Fruit fly (Drosophila melanogaster) whole organism, embryonic: ENCODE measurements around the gene CG42764.
A peak's percentile ranks its signal among the peaks of the same experiment; 100 is the strongest.

Experiments used
- Ada2b ChIP-seq: fragments of 200-800 bp; sonication (Bioruptor generic); IDR thresholded peaks from 2 replicates; pipeline ENCODE4 v1.3.6; 2022; ENCODE audit warnings: missing biosample characterization, missing genetic modification characterization
- Bgb ChIP-seq: fragments of 200-800 bp; sonication (Bioruptor generic); IDR thresholded peaks from 2 replicates; pipeline ENCODE4 v1.3.6; 2022; ENCODE audit warnings: missing biosample characterization, missing genetic modification characterization; ENCODE audit not compliant: partially characterized antibody
- Blimp-1 ChIP-seq: fragments of 200-800 bp; sonication (Bioruptor generic); optimal IDR thresholded peaks from 3 replicates; lab custom pipeline; 2018; ENCODE audit warnings: missing biosample characterization, missing genetic modification characterization, mild to moderate bottlenecking, moderate library complexity, missing genetic modification reagents
- BtbVII ChIP-seq: fragments of 200-800 bp; sonication (Bioruptor generic); optimal IDR thresholded peaks from 3 replicates; lab custom pipeline; 2017; ENCODE audit warnings: missing biosample characterization, mild to moderate bottlenecking, missing genetic modification characterization
- CG10147 ChIP-seq: fragments of 200-800 bp; sonication (Bioruptor generic); optimal IDR thresholded peaks from 2 replicates; lab custom pipeline; 2019; ENCODE audit warnings: missing biosample characterization, mild to moderate bottlenecking, missing genetic modification characterization, moderate library complexity
- CG10565 ChIP-seq: fragments of 200-800 bp; sonication (Bioruptor generic); optimal IDR thresholded peaks from 3 replicates; lab custom pipeline; 2016; ENCODE audit warnings: missing biosample characterization, mild to moderate bottlenecking, missing genetic modification characterization
- CG11560 ChIP-seq: fragments of 200-800 bp; sonication (Bioruptor generic); IDR thresholded peaks from 3 replicates; pipeline ENCODE4 v1.3.6; 2022; ENCODE audit warnings: missing biosample characterization, missing genetic modification characterization
- CG11696 ChIP-seq: fragments of 200-800 bp; sonication (Bioruptor generic); IDR thresholded peaks from 2 replicates; pipeline ENCODE4 v1.3.6; 2022; ENCODE audit warnings: missing biosample characterization, missing genetic modification characterization
- CG1233 ChIP-seq: fragments of 200-800 bp; sonication (Bioruptor generic); optimal IDR thresholded peaks from 4 replicates; lab custom pipeline; 2018; ENCODE audit warnings: missing biosample characterization, mild to moderate bottlenecking, missing genetic modification characterization
- CG12659 ChIP-seq: fragments of 200-800 bp; sonication (Bioruptor generic); optimal IDR thresholded peaks from 3 replicates; lab custom pipeline; 2017; ENCODE audit warnings: mild to moderate bottlenecking, missing biosample characterization, missing genetic modification reagents, missing genetic modification characterization
- CG12942 ChIP-seq: fragments of 200-800 bp; sonication (Bioruptor generic); optimal IDR thresholded peaks from 3 replicates; lab custom pipeline; 2016; ENCODE audit warnings: missing biosample characterization, missing genetic modification characterization
- CG14965 ChIP-seq: fragments of 200-800 bp; sonication (Bioruptor generic); optimal IDR thresholded peaks from 2 replicates; lab custom pipeline; 2016; ENCODE audit warnings: missing biosample characterization, missing genetic modification characterization, borderline replicate concordance
- CG15601 ChIP-seq: fragments of 200-800 bp; sonication (Bioruptor generic); optimal IDR thresholded peaks from 3 replicates; lab custom pipeline; 2019; ENCODE audit warnings: missing biosample characterization, mild to moderate bottlenecking, missing genetic modification characterization, moderate library complexity
- CG17829 ChIP-seq: fragments of 200-800 bp; optimal IDR thresholded peaks from 2 replicates; lab custom pipeline; 2019; ENCODE audit warnings: missing biosample characterization, mild to moderate bottlenecking, missing genetic modification characterization, moderate library complexity
- CG2202 ChIP-seq: fragments of 200-800 bp; sonication (Bioruptor generic); optimal IDR thresholded peaks from 2 replicates; lab custom pipeline; 2018; ENCODE audit warnings: missing biosample characterization, mild to moderate bottlenecking, missing genetic modification characterization
- CG31224 ChIP-seq: fragments of 200-800 bp; sonication (Bioruptor generic); IDR thresholded peaks from 2 replicates; pipeline ENCODE4 v1.3.6; 2022; ENCODE audit warnings: missing biosample characterization, missing genetic modification characterization
- CG32772 ChIP-seq: fragments of 200-800 bp; sonication (Bioruptor generic); IDR thresholded peaks from 2 replicates; pipeline ENCODE4 v1.3.6; 2022; ENCODE audit warnings: missing biosample characterization, missing genetic modification characterization
- CG33557 ChIP-seq: fragments of 200-800 bp; sonication (Bioruptor generic); optimal IDR thresholded peaks from 2 replicates; lab custom pipeline; 2019; ENCODE audit warnings: missing biosample characterization, mild to moderate bottlenecking, missing genetic modification characterization, moderate library complexity
- CG3407 ChIP-seq: fragments of 200-800 bp; sonication (Bioruptor generic); optimal IDR thresholded peaks from 2 replicates; lab custom pipeline; 2018; ENCODE audit warnings: missing biosample characterization, mild to moderate bottlenecking, missing genetic modification characterization
- CG42726 ChIP-seq: fragments of 200-800 bp; sonication (Bioruptor generic); IDR thresholded peaks from 2 replicates; pipeline ENCODE4 v1.3.6; 2022; ENCODE audit warnings: missing biosample characterization, missing genetic modification characterization; ENCODE audit not compliant: partially characterized antibody
- CG7928 ChIP-seq: fragments of 200-800 bp; sonication (Bioruptor generic); optimal IDR thresholded peaks from 2 replicates; lab custom pipeline; 2017; ENCODE audit warnings: missing biosample characterization, mild to moderate bottlenecking, missing genetic modification characterization
- Camta ChIP-seq: fragments of 200-800 bp; sonication (Bioruptor generic); optimal IDR thresholded peaks from 2 replicates; lab custom pipeline; 2016; ENCODE audit warnings: missing biosample characterization, missing genetic modification characterization
- Dek ChIP-seq: fragments of 200-800 bp; sonication (Bioruptor generic); optimal IDR thresholded peaks from 3 replicates; lab custom pipeline; 2019; ENCODE audit warnings: missing biosample characterization, mild to moderate bottlenecking, missing genetic modification characterization, moderate library complexity
- Hand ChIP-seq: fragments of 200-800 bp; sonication (Bioruptor generic); optimal IDR thresholded peaks from 2 replicates; lab custom pipeline; 2017; ENCODE audit warnings: mild to moderate bottlenecking, missing biosample characterization, missing genetic modification reagents, missing genetic modification characterization
- Hr39 ChIP-seq: fragments of >200 bp; optimal IDR thresholded peaks from 2 replicates; lab custom pipeline; 2017
- MESR4 ChIP-seq: fragments of 200-800 bp; sonication (Bioruptor generic); optimal IDR thresholded peaks from 2 replicates; lab custom pipeline; 2018; ENCODE audit warnings: missing biosample characterization, mild to moderate bottlenecking, missing genetic modification characterization, moderate library complexity
- Med ChIP-seq: fragments of 200-800 bp; sonication (Bioruptor generic); peaks from one replicate; lab custom pipeline; 2016; ENCODE audit warnings: missing biosample characterization, missing genetic modification characterization, mild to moderate bottlenecking, inconsistent platforms, moderate library complexity
- Meics ChIP-seq: fragments of 200-800 bp; sonication (Bioruptor generic); optimal IDR thresholded peaks from 2 replicates; lab custom pipeline; 2017; ENCODE audit warnings: missing biosample characterization, mild to moderate bottlenecking, missing genetic modification characterization
- Myb ChIP-seq: fragments of 200-800 bp; sonication (Bioruptor generic); optimal IDR thresholded peaks from 2 replicates; lab custom pipeline; 2016; ENCODE audit warnings: missing biosample characterization, missing genetic modification characterization
- NfI ChIP-seq: fragments of 200-800 bp; sonication (Bioruptor generic); optimal IDR thresholded peaks from 3 replicates; lab custom pipeline; 2018; ENCODE audit warnings: missing biosample characterization, mild to moderate bottlenecking, missing genetic modification characterization, moderate library complexity
- Sox100B ChIP-seq: fragments of 200-800 bp; sonication (Bioruptor generic); optimal IDR thresholded peaks from 3 replicates; lab custom pipeline; 2018; ENCODE audit warnings: missing biosample characterization, mild to moderate bottlenecking, missing genetic modification characterization
- Sox102F ChIP-seq: fragments of 200-800 bp; sonication (Bioruptor generic); optimal IDR thresholded peaks from 2 replicates; lab custom pipeline; 2018; ENCODE audit warnings: missing biosample characterization, mild to moderate bottlenecking, missing genetic modification characterization, moderate library complexity
- abd-A ChIP-seq: fragments of 200-800 bp; sonication (Bioruptor generic); optimal IDR thresholded peaks from 3 replicates; lab custom pipeline; 2019; ENCODE audit warnings: missing biosample characterization, mild to moderate bottlenecking, missing genetic modification characterization, moderate library complexity
- al ChIP-seq: fragments of 200-800 bp; sonication (Bioruptor generic); IDR thresholded peaks from 2 replicates; pipeline ENCODE4 v1.3.6; 2022; ENCODE audit warnings: missing biosample characterization, missing genetic modification characterization
- bcd ChIP-seq: fragments of 200-800 bp; sonication (Bioruptor generic); optimal IDR thresholded peaks from 2 replicates; lab custom pipeline; 2017; ENCODE audit warnings: missing biosample characterization, mild to moderate bottlenecking, missing genetic modification characterization
- croc ChIP-seq: fragments of 200-800 bp; sonication (Bioruptor generic); conservative IDR thresholded peaks from 3 replicates; pipeline ENCODE4 v1.3.6; 2022; ENCODE audit warnings: missing biosample characterization, missing genetic modification characterization
- ems ChIP-seq: fragments of 200-800 bp; sonication (Bioruptor generic); optimal IDR thresholded peaks from 3 replicates; lab custom pipeline; 2016; ENCODE audit warnings: missing biosample characterization, missing genetic modification characterization
- fu2 ChIP-seq: fragments of 200-800 bp; sonication (Bioruptor generic); optimal IDR thresholded peaks from 2 replicates; lab custom pipeline; 2016; ENCODE audit warnings: missing biosample characterization, missing genetic modification characterization
- gro ChIP-seq: fragments of 200-800 bp; sonication (Bioruptor generic); optimal IDR thresholded peaks from 2 replicates; lab custom pipeline; 2016; ENCODE audit warnings: missing biosample characterization, missing genetic modification characterization
- hb ChIP-seq: fragments of 200-800 bp; sonication (Bioruptor generic); IDR thresholded peaks from 3 replicates; pipeline ENCODE4 v1.3.6; 2022; ENCODE audit warnings: missing biosample characterization, missing genetic modification characterization; ENCODE audit not compliant: partially characterized antibody
- lmd ChIP-seq: fragments of 200-800 bp; sonication (Bioruptor generic); IDR thresholded peaks from 2 replicates; pipeline ENCODE4 v1.3.6; 2022; ENCODE audit warnings: missing biosample characterization, missing genetic modification characterization
- maf-S ChIP-seq: fragments of 200-800 bp; sonication (Bioruptor generic); optimal IDR thresholded peaks from 2 replicates; lab custom pipeline; 2016; ENCODE audit warnings: missing biosample characterization, missing genetic modification characterization
- nau ChIP-seq: fragments of 200-800 bp; sonication (Bioruptor generic); optimal IDR thresholded peaks from 3 replicates; lab custom pipeline; 2017; ENCODE audit warnings: missing biosample characterization, mild to moderate bottlenecking, missing genetic modification characterization, missing genetic modification reagents
- pum ChIP-seq: fragments of 200-800 bp; sonication (Bioruptor generic); optimal IDR thresholded peaks from 2 replicates; lab custom pipeline; 2016; ENCODE audit warnings: missing biosample characterization, missing genetic modification characterization
- ranshi ChIP-seq: fragments of 200-800 bp; sonication (Bioruptor generic); IDR thresholded peaks from 2 replicates; pipeline ENCODE4 v1.3.6; 2022; ENCODE audit warnings: missing biosample characterization, missing genetic modification characterization
- stwl ChIP-seq: fragments of 200-800 bp; sonication (Bioruptor generic); optimal IDR thresholded peaks from 3 replicates; lab custom pipeline; 2018; ENCODE audit warnings: missing biosample characterization, mild to moderate bottlenecking, missing genetic modification characterization, moderate library complexity
- zen ChIP-seq: fragments of 200-800 bp; sonication (Bioruptor generic); optimal IDR thresholded peaks from 3 replicates; lab custom pipeline; 2018; ENCODE audit warnings: missing biosample characterization, mild to moderate bottlenecking, missing genetic modification characterization, moderate library complexity
- zen2 ChIP-seq: fragments of 200-800 bp; sonication (Bioruptor generic); IDR thresholded peaks from 3 replicates; pipeline ENCODE4 v1.3.6; 2022; ENCODE audit warnings: missing biosample characterization, missing genetic modification characterization; ENCODE audit not compliant: partially characterized antibody

The CG42764 gene

dm6 chr3L:20452813-20453682, 12.8 kb downstream of the CG42764 start, which contains the start of gene CG5199 (continued):
- TF ChIP-seq CG10147 (no peak), zen2 (GFP tag; lab: Robert Waterston, UW) (peak; percentile 52; the same call in 1 of the 3 replicates), pum (peak; percentile 49), CG12942 (peak; percentile 50), CG42726 (GFP tag; lab: Robert Waterston, UW) (peak; percentile 86), CG17829 (peak; percentile 89), Ada2b (GFP tag; lab: Robert Waterston, UW) (peak; percentile 62), al (GFP tag; lab: Robert Waterston, UW) (0 out of 2 replicates have a peak, but pooled peaks have one; percentile 11), CG32772 (GFP tag; lab: Robert Waterston, UW) (peak; percentile 34; the same call in 1 of the 2 replicates), NfI (peak; percentile 54), BtbVII (peak; percentile 46), CG31224 (GFP tag; lab: Robert Waterston, UW) (peak; percentile 42; the same call in 1 of the 2 replicates), zen (tag; lab: Kevin White, UChicago) (peak; percentile 60), Blimp-1 (GFP tag; lab: Kevin White, UChicago) (peak; percentile 61), CG2202 (tag; lab: Kevin White, UChicago) (peak; percentile 10), CG14965 (GFP tag; lab: Kevin White, UChicago) (no peak), CG12659 (GFP tag; lab: Kevin White, UChicago) (peak; percentile 77), Sox102F (peak; percentile 61), maf-S (GFP tag; lab: Kevin White, UChicago) (peak; percentile 4), CG1233 (peak; percentile 55), stwl (tag; lab: Kevin White, UChicago) (peak; percentile 50), croc (peak; percentile 57), hb (GFP tag; lab: Robert Waterston, UW) (peak; percentile 57; the same call in 1 of the 3 replicates), Hr39 (lab: Kevin White, UChicago) (no peak), CG15601 (tag; lab: Kevin White, UChicago) (peak; percentile 65), Dek (tag; lab: Kevin White, UChicago) (peak; percentile 59), fu2 (no peak), Hand (GFP tag; lab: Kevin White, UChicago) (no peak), Med (GFP tag; lab: Kevin White, UChicago) (peak; percentile 56), CG7928 (GFP tag; lab: Kevin White, UChicago) (no peak), lmd (peak; percentile 75), CG10565 (GFP tag; lab: Kevin White, UChicago) (no peak), Bgb (peak; percentile 75), Meics (GFP tag; lab: Kevin White, UChicago) (peak; percentile 67), ranshi (peak; percentile 56; the same call in 1 of the 2 replicates), MESR4 (peak; percentile 90), ems (GFP tag; lab: Kevin White, UChicago) (no peak), nau (GFP tag; lab: Kevin White, UChicago) (no peak), Camta (GFP tag; lab: Kevin White, UChicago) (peak; percentile 58), Sox100B (peak; percentile 69), CG11560 (tag; lab: Robert Waterston, UW) (peak; percentile 56; the same call in 1 of the 3 replicates), Myb (GFP tag; lab: Kevin White, UChicago) (peak; percentile 25), bcd (GFP tag; lab: Kevin White, UChicago) (peak; percentile 77), gro (no peak), abd-A (tag; lab: Kevin White, UChicago) (no peak), CG3407 (GFP tag; lab: Kevin White, UChicago) (no peak), CG11696 (GFP tag; lab: Robert Waterston, UW) (no peak), CG33557 (peak; percentile 62)
